Worm (Caenorhabditis elegans) whole organism, L3 larva: Measurements from ENCODE around the gene srh-251.

Experiments used
- nhr-28 ChIP-seq: fragments of 150-350 bp; optimal IDR thresholded peaks from 2 replicates; lab custom pipeline; 2014; ENCODE audit warnings: missing biosample characterization, missing genetic modification characterization
- nhr-76 ChIP-seq: fragments of 150-350 bp; sonication (generic microtip); optimal IDR thresholded peaks from 5 replicates; lab custom pipeline; 2014; ENCODE audit warnings: missing biosample characterization, missing genetic modification characterization
- unc-39 ChIP-seq: sonication (generic microtip); optimal IDR thresholded peaks from 4 replicates; lab custom pipeline; 2017; ENCODE audit warnings: missing biosample characterization, missing genetic modification characterization
- ztf-4 ChIP-seq: fragments of 150-350 bp; optimal IDR thresholded peaks from 2 replicates; lab custom pipeline; 2014; ENCODE audit warnings: missing biosample characterization, missing genetic modification characterization

ce11 chrV:15330314-15330713 lies 49.4 kb downstream of the srh-251 start, which contains the start of gene srh-295:
- no peak for TF ChIP-seq unc-39 (tag; lab: Kevin White, UChicago)
- no peak for TF ChIP-seq nhr-76 (tag; lab: Kevin White, UChicago)
- no peak for TF ChIP-seq nhr-28
- no peak for TF ChIP-seq ztf-4 (tag; lab: Kevin White, UChicago)
